Fruit fly (Drosophila melanogaster): ENCODE results near the gene daed.

daed gene

dm6 chr2L:2221649-2222150 is 5.6 kb upstream of the daed start (continued):
- TF ChIP-seq aop (GFP tag; IDR thresholded peaks at IDR 0.05) (peak; percentile 97), GATAe (GFP tag; conservative IDR thresholded peaks at IDR 0.05) (peak; percentile 84), ERR (GFP tag; optimal IDR thresholded peaks at IDR 0.05) (peak; percentile 87), CG10959 (GFP tag; IDR thresholded peaks at IDR 0.05) (peak; percentile 95), wek (GFP tag; optimal IDR thresholded peaks at IDR 0.05) (peak; percentile 84), jing (GFP tag; optimal IDR thresholded peaks at IDR 0.05) (peak; percentile 89), corto (GFP tag; optimal IDR thresholded peaks at IDR 0.05) (peak; percentile 95), bab2 (GFP tag; optimal IDR thresholded peaks at IDR 0.05) (peak; percentile 93), CG11456 (GFP tag; IDR thresholded peaks at IDR 0.05) (peak; percentile 99), Oli (tag; optimal IDR thresholded peaks at IDR 0.05) (peak; percentile 96), vvl (GFP tag; IDR thresholded peaks at IDR 0.05) (peak; percentile 99), CG17802 (tag; optimal IDR thresholded peaks at IDR 0.05) (peak; percentile 64), CoRest (tag; optimal IDR thresholded peaks at IDR 0.05) (peak; percentile 97), CG42726 (GFP tag; IDR thresholded peaks at IDR 0.05; ENCODE audit: partially characterized antibody) (no peak), CG12155 (GFP tag; optimal IDR thresholded peaks at IDR 0.05) (peak; percentile 93), mld (GFP tag; IDR thresholded peaks at IDR 0.05; ENCODE audit: partially characterized antibody) (no peak), ham (GFP tag; IDR thresholded peaks at IDR 0.05) (peak; percentile 96), CG30431 (GFP tag; optimal IDR thresholded peaks at IDR 0.05) (peak; percentile 91), Jarid2 (GFP tag; optimal IDR thresholded peaks at IDR 0.05) (peak; percentile 68), CG17568 (GFP tag; optimal IDR thresholded peaks at IDR 0.05) (peak; percentile 93), fu2 (GFP tag; optimal IDR thresholded peaks at IDR 0.05) (peak; percentile 95), CrebB (tag; optimal IDR thresholded peaks at IDR 0.05) (peak; percentile 98), Ets65A (GFP tag) (peak; percentile 99), her (GFP tag; optimal IDR thresholded peaks at IDR 0.05) (peak; percentile 90), CG6272 (GFP tag; IDR thresholded peaks at IDR 0.05) (peak; percentile 91), CG12299 (tag; optimal IDR thresholded peaks at IDR 0.05) (peak; percentile 93), CG6689 (GFP tag; IDR thresholded peaks at IDR 0.05) (peak; percentile 97), gt (GFP tag; IDR thresholded peaks at IDR 0.05) (peak; percentile 91), Mrtf (GFP tag; IDR thresholded peaks at IDR 0.05) (peak; percentile 98), CG4854 (GFP tag; optimal IDR thresholded peaks at IDR 0.05) (peak; percentile 91), bcd (GFP tag; optimal IDR thresholded peaks at IDR 0.05) (peak; percentile 95), CG14710 (tag; optimal IDR thresholded peaks at IDR 0.05) (peak; percentile 90), Med (GFP tag) (peak; percentile 99), CG9817 (tag; optimal IDR thresholded peaks at IDR 0.05) (peak; percentile 98), Dbx (GFP tag; IDR thresholded peaks at IDR 0.05) (peak; percentile 98), crol (GFP tag; IDR thresholded peaks at IDR 0.05) (peak; percentile 70), zf30C (GFP tag; optimal IDR thresholded peaks at IDR 0.05) (peak; percentile 85), ac (GFP tag; optimal IDR thresholded peaks at IDR 0.05) (peak; percentile 75), lmd (GFP tag; IDR thresholded peaks at IDR 0.05) (peak; percentile 98), fru (optimal IDR thresholded peaks at IDR 0.05) (no peak), nmo (GFP tag; optimal IDR thresholded peaks at IDR 0.05) (peak; percentile 95), Atf3 (GFP tag; optimal IDR thresholded peaks at IDR 0.05) (peak; percentile 92), esg (GFP tag; conservative IDR thresholded peaks at IDR 0.05) (peak; percentile 97), slou (GFP tag; optimal IDR thresholded peaks at IDR 0.05) (peak; percentile 92), MTF-1 (GFP tag; optimal IDR thresholded peaks at IDR 0.05; ENCODE audit: borderline replicate concordance) (peak; percentile 92), CG9932 (GFP tag; IDR thresholded peaks at IDR 0.05) (peak; percentile 99), CG10267 (tag; optimal IDR thresholded peaks at IDR 0.05) (peak; percentile 91), HLHmδ (GFP tag; optimal IDR thresholded peaks at IDR 0.05) (no peak), CG2120 (GFP tag; optimal IDR thresholded peaks at IDR 0.05) (peak; percentile 99), Abd-B (GFP tag; optimal IDR thresholded peaks at IDR 0.05) (peak; percentile 92), CG33213 (GFP tag; optimal IDR thresholded peaks at IDR 0.05) (peak; percentile 87)
